Worm (Caenorhabditis elegans): ENCODE data around the gene srx-78.

Gene srx-78

ce11 chrV:15087207-15087706 is 7.6 kb upstream of the srx-78 start, which contains the start of the genes C01G10.15 and C01G10.6:
C01G10.15 (minus strand) TSS chrV:15087307.
C01G10.6 (plus strand) TSS chrV:15087656.
- TF ChIP-seq him-1 (tag; optimal IDR thresholded peaks at IDR 0.05) (no peak), F57A8.1 (GFP tag; optimal IDR thresholded peaks at IDR 0.05) (no peak), bed-2 (GFP tag; IDR thresholded peaks at IDR 0.05) (no peak), tbx-9 (tag; optimal IDR thresholded peaks at IDR 0.05; ENCODE audit: borderline replicate concordance) (no peak), lsl-1 (GFP tag; optimal IDR thresholded peaks at IDR 0.05) (no peak), sdz-38 (tag; optimal IDR thresholded peaks at IDR 0.05) (no peak), snpc-3.4 (tag; optimal IDR thresholded peaks at IDR 0.05) (no peak), F49E8.2 (tag; optimal IDR thresholded peaks at IDR 0.05; ENCODE audit: insufficient read depth) (no peak), F22D6.2 (tag; optimal IDR thresholded peaks at IDR 0.05) (no peak), lin-35 (GFP tag; optimal IDR thresholded peaks at IDR 0.05) (no peak)

- TF ChIP-seq lsl-1 (GFP tag; optimal IDR thresholded peaks at IDR 0.05) (no peak), mes-4 (tag; optimal IDR thresholded peaks at IDR 0.05) (no peak), ceh-100 (GFP tag; IDR thresholded peaks at IDR 0.05) (no peak), egrh-3 (GFP tag; IDR thresholded peaks at IDR 0.05) (no peak), let-607 (tag; optimal IDR thresholded peaks at IDR 0.05) (no peak), ZK185.1 (tag; optimal IDR thresholded peaks at IDR 0.05; ENCODE audit: poor library complexity, severe bottlenecking) (no peak), F22D6.2 (tag; optimal IDR thresholded peaks at IDR 0.05) (no peak), ets-4 (GFP tag; optimal IDR thresholded peaks at IDR 0.05) (no peak)
Measured at ce11 chrV:15088613-15089012, 6.2 kb upstream of the srx-78 start, which contains the start of gene C01G10.18. C01G10.18 (minus strand) TSS chrV:15088713.

DNA sequence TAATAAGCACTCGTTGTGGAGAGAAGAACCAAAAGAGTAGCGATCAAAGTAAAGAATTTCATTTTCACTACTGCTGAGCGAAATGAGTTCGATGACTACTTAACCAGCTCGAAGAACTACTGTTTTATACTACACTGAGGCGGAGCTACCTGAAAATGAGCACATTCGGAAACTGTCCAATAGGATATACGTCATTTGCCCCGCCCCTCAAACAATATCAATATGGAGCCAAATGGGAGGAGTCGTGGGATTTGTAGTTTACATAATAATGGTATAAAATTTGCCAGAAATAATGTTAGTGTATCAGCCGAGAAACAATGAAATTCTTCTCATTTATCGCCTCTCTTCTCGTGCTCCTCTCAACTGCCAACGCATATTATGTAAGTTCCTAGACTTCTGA is 5.4 kb upstream of the srx-78 start, which contains the start of the genes C01G10.5 and C01G10.4:
C01G10.5 (minus strand) TSS at position 101 of the 400 bp plus-strand sequence.
C01G10.4 (plus strand) TSS at position 303 of the 400 bp plus-strand sequence.
- no peak for TF ChIP-seq die-1 (tag; optimal IDR thresholded peaks at IDR 0.05)

DNA sequence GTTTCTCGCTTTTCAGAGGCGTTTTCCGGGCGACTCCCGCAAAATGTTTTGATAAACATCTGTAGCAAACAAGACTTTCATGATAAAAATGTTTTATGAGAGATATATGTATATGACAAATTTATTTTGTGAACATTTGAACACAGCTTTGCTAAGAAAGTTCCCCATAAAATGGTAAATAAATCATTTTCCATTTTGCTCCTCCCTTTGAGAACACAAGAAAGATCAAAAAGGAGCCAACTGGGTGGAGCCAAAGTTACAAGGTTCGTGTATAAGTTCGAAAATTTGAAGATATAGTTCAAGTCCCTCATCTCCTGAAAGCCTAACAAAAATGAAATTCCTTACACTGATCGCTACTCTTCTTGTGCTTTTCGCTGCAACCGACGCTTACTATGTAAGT is 4.4 kb upstream of the srx-78 start, which contains the start of gene C01G10.17:
C01G10.17 (plus strand) TSS at position 301 of the 400 bp plus-strand sequence.
- no peak for TF ChIP-seq die-1 (tag; optimal IDR thresholded peaks at IDR 0.05)

DNA sequence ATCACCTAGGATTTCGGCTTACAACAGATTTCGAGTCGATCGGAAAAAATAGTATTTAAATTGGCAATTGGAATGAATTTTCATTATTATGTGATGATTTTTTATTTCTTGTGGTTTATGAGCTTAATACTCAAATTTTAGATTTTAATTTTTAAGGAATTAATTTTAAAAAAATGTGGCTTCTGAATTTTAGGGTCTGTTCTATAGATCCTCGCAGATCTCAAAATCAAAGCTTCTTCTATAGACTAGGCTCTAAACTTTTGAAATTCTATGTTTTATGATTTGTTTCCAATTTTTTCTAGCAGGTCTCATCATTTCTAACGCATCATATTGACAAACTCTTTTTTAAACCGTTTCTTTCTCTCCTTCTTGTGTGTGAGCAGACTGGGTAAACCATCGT is 2.2 kb upstream of the srx-78 start, which contains the start of gene txt-12:
txt-12 (plus strand) TSS at position 301 of the 400 bp plus-strand sequence.
- TF ChIP-seq ztf-28 (GFP tag; IDR thresholded peaks at IDR 0.05) (no peak), F23B12.7 (tag; optimal IDR thresholded peaks at IDR 0.05; ENCODE audit: insufficient read depth) (no peak), F57A8.1 (GFP tag; optimal IDR thresholded peaks at IDR 0.05) (no peak), ztf-26 (tag; optimal IDR thresholded peaks at IDR 0.05) (no peak), hlh-12 (tag; optimal IDR thresholded peaks at IDR 0.05) (no peak), bed-1 (GFP tag; IDR thresholded peaks at IDR 0.05) (no peak), ZK185.1 (tag; optimal IDR thresholded peaks at IDR 0.05; ENCODE audit: poor library complexity, severe bottlenecking) (no peak), mxl-1 (tag; optimal IDR thresholded peaks at IDR 0.05) (no peak), rec-8 (tag; optimal IDR thresholded peaks at IDR 0.05) (no peak), nhr-179 (tag; optimal IDR thresholded peaks at IDR 0.05) (no peak), ceh-79 (tag; optimal IDR thresholded peaks at IDR 0.05) (no peak), ztf-18 (tag; optimal IDR thresholded peaks at IDR 0.05) (no peak), xnd-1 (tag; optimal IDR thresholded peaks at IDR 0.05) (no peak), somi-1 (GFP tag; optimal IDR thresholded peaks at IDR 0.05) (no peak), F22D6.2 (tag; optimal IDR thresholded peaks at IDR 0.05) (no peak), F10E7.11 (tag; optimal IDR thresholded peaks at IDR 0.05) (no peak), unc-62 (GFP tag; optimal IDR thresholded peaks at IDR 0.05) (no peak)
